Worm (Caenorhabditis elegans) whole organism, L2 larva: ENCODE results near the gene K12H6.8.

ENCODE experiments used
- ceh-82 ChIP-seq: fragments of 150-350 bp; optimal IDR thresholded peaks from 2 replicates; lab custom pipeline; 2014; ENCODE audit warnings: missing biosample characterization, missing genetic modification characterization
- elt-3 ChIP-seq: sonication (generic microtip); optimal IDR thresholded peaks from 2 replicates; lab custom pipeline; 2017; ENCODE audit warnings: missing biosample characterization, missing genetic modification characterization
- unc-39 ChIP-seq: fragments of 150-350 bp; optimal IDR thresholded peaks from 2 replicates; lab custom pipeline; 2014; ENCODE audit warnings: missing biosample characterization, missing genetic modification characterization

- TF ChIP-seq elt-3 (tag; lab: Kevin White, UChicago) (no peak), ceh-82 (tag; lab: Kevin White, UChicago) (no peak), unc-39 (tag; lab: Kevin White, UChicago) (no peak)
Measured at ce11 chrII:2831173-2831572, 3.5 kb downstream of the K12H6.8 start, which contains the start of gene K12H6.6.
